Worm (Caenorhabditis elegans): ENCODE results near the gene syf-2.

ce11 chrIII:7179538-7180301, 17.8 kb upstream of the syf-2 start, which contains the start of the genes rps-14 and rpl-36:
- TF ChIP-seq saeg-2 (GFP tag; IDR thresholded peaks at IDR 0.05) (no peak), madf-9 (GFP tag; conservative IDR thresholded peaks at IDR 0.05) (no peak), fkh-10 (GFP tag; optimal IDR thresholded peaks at IDR 0.05) (peak; percentile 49)

All from whole organism, L4 larva.